Worm (Caenorhabditis elegans) whole organism, L2 larva: ENCODE data around the gene C42D4.3.

Experiments
- aly-2 ChIP-seq: fragments of 150-350 bp; optimal IDR thresholded peaks from 2 replicates; lab custom pipeline; 2014; ENCODE audit warnings: missing biosample characterization, missing genetic modification characterization
- elt-1 ChIP-seq: fragments of 150-350 bp; optimal IDR thresholded peaks from 2 replicates; lab custom pipeline; 2014; ENCODE audit warnings: missing biosample characterization, missing genetic modification characterization
- fos-1 ChIP-seq: fragments of 150-350 bp; optimal IDR thresholded peaks from 2 replicates; lab custom pipeline; 2014; ENCODE audit warnings: missing biosample characterization, missing genetic modification characterization
- nhr-12 ChIP-seq: fragments of 150-350 bp; optimal IDR thresholded peaks from 2 replicates; lab custom pipeline; 2014; ENCODE audit warnings: missing biosample characterization, missing genetic modification characterization
- nhr-23 ChIP-seq: fragments of 150-350 bp; optimal IDR thresholded peaks from 2 replicates; lab custom pipeline; 2014; ENCODE audit warnings: missing biosample characterization, missing genetic modification reagents, missing genetic modification characterization
- nhr-77 ChIP-seq: fragments of 150-350 bp; optimal IDR thresholded peaks from 2 replicates; lab custom pipeline; 2014; ENCODE audit warnings: missing biosample characterization, missing genetic modification characterization
- unc-62 ChIP-seq: fragments of 150-350 bp; optimal IDR thresholded peaks from 2 replicates; lab custom pipeline; 2014; ENCODE audit warnings: missing biosample characterization, missing genetic modification reagents, missing genetic modification characterization
- ztf-1 ChIP-seq: fragments of 200-800 bp; sonication (Bioruptor generic); conservative IDR thresholded peaks from 2 replicates; pipeline ENCODE4 v1.3.6; 2022; ENCODE audit warnings: missing genetic modification characterization, missing compliant biosample characterization

- TF ChIP-seq unc-62 (GFP tag; lab: Kevin White, UChicago) (no peak), elt-1 (no peak), aly-2 (tag; lab: Kevin White, UChicago) (no peak), ztf-1 (GFP tag; lab: Robert Waterston, UW) (no peak), fos-1 (tag; lab: Kevin White, UChicago) (no peak), nhr-12 (tag; lab: Kevin White, UChicago) (no peak), nhr-77 (tag; lab: Kevin White, UChicago) (no peak), nhr-23 (tag; lab: Kevin White, UChicago) (no peak)
These were observed 3.8 kb downstream of the C42D4.3 start for ce11 chrIV:7182818-7183217.
